Worm (Caenorhabditis elegans): ENCODE results near the gene spk-1.
A peak's percentile ranks its signal among the peaks of the same experiment; 100 is the strongest.

The spk-1 gene

DNA sequence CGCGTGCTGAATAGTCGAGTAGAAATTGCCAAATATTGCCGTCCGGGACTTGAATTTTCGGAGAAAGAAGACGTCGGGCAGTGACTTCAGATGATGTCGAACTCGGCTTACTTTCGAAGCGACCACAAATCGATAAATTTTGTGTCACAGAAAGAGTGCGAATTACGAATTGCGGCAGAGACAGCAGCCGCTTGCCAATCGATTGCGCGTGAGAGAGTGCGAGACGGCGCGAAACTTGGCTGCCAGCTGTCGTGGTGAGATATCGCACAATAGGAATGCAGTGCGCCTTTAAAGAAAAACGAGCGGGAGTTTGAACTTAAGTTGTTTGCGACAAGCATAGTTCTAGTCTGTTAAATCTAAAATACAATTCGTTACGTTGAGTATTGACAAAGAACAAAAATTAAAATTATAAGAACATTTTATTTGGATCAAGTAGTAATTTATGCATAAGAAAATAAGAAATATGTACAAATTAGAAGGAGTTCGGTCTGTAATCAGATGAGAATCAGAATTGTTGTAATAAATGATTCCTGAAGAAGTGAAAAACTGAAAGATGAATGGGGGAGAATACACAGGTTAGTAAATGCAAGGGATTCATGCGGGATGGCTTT, 12.9 kb upstream of the spk-1 start, which contains the start of gene pir-2:
Gene pir-2 (minus strand): TSS at position 218 of the 611 bp plus-strand sequence.
- TF ChIP-seq dmd-4 (tag; optimal IDR thresholded peaks at IDR 0.05; ENCODE audit: borderline replicate concordance) (no peak), C08G9.2 (tag; optimal IDR thresholded peaks at IDR 0.05) (no peak), madf-2 (tag; optimal IDR thresholded peaks at IDR 0.05) (peak; percentile 35), sdc-2 (tag; optimal IDR thresholded peaks at IDR 0.05) (no peak), ceh-34 (tag; optimal IDR thresholded peaks at IDR 0.05) (peak; percentile 75), unc-86 (tag; optimal IDR thresholded peaks at IDR 0.05) (no peak), ceh-18 (tag; optimal IDR thresholded peaks at IDR 0.05) (peak; percentile 67), ceh-31 (tag; optimal IDR thresholded peaks at IDR 0.05) (peak; percentile 77), ama-1 (optimal IDR thresholded peaks at IDR 0.05) (no peak), pat-9 (tag; optimal IDR thresholded peaks at IDR 0.05) (no peak), ceh-22 (tag; optimal IDR thresholded peaks at IDR 0.05) (no peak), fkh-6 (tag; optimal IDR thresholded peaks at IDR 0.05) (no peak), pqm-1 (tag; optimal IDR thresholded peaks at IDR 0.05) (no peak), nfya-1 (tag; optimal IDR thresholded peaks at IDR 0.05) (peak; percentile 92), pax-1 (tag; optimal IDR thresholded peaks at IDR 0.05) (peak; percentile 52), ztf-16 (tag; optimal IDR thresholded peaks at IDR 0.05) (no peak), sox-4 (tag; optimal IDR thresholded peaks at IDR 0.05) (no peak), hlh-6 (tag; optimal IDR thresholded peaks at IDR 0.05) (no peak), fax-1 (tag; optimal IDR thresholded peaks at IDR 0.05) (no peak), hlh-30 (tag; optimal IDR thresholded peaks at IDR 0.05; ENCODE audit: insufficient read depth) (peak; percentile 72), pros-1 (tag; optimal IDR thresholded peaks at IDR 0.05) (peak; percentile 21), ceh-48 (tag; optimal IDR thresholded peaks at IDR 0.05) (peak; percentile 99), gmeb-2 (tag; optimal IDR thresholded peaks at IDR 0.05) (no peak), ceh-30 (tag; optimal IDR thresholded peaks at IDR 0.05) (peak; percentile 64), fkh-10 (GFP tag; optimal IDR thresholded peaks at IDR 0.05) (no peak), T23F11.4 (GFP tag; optimal IDR thresholded peaks at IDR 0.05) (no peak), unc-42 (tag; optimal IDR thresholded peaks at IDR 0.05) (peak; percentile 64), ahr-1 (tag; optimal IDR thresholded peaks at IDR 0.05) (no peak), pha-2 (tag; optimal IDR thresholded peaks at IDR 0.05) (peak; percentile 21), hlh-8 (tag; optimal IDR thresholded peaks at IDR 0.05) (peak; percentile 60), unc-55 (GFP tag; optimal IDR thresholded peaks at IDR 0.05) (peak; percentile 65), ceh-6 (GFP tag; optimal IDR thresholded peaks at IDR 0.05) (no peak), ref-2 (tag; optimal IDR thresholded peaks at IDR 0.05) (no peak), C38D4.7 (GFP tag; optimal IDR thresholded peaks at IDR 0.05) (no peak), pag-3 (tag; optimal IDR thresholded peaks at IDR 0.05; ENCODE audit: borderline replicate concordance) (no peak), npax-4 (tag; optimal IDR thresholded peaks at IDR 0.05) (no peak), ets-4 (tag; optimal IDR thresholded peaks at IDR 0.05) (peak; percentile 19), nhr-11 (tag; optimal IDR thresholded peaks at IDR 0.05) (no peak), syd-9 (tag; optimal IDR thresholded peaks at IDR 0.05) (no peak), pha-4 (tag; optimal IDR thresholded peaks at IDR 0.05) (no peak), ceh-24 (tag; optimal IDR thresholded peaks at IDR 0.05) (no peak), odd-2 (tag; optimal IDR thresholded peaks at IDR 0.05) (no peak), zip-5 (tag; optimal IDR thresholded peaks at IDR 0.05) (no peak), hlh-15 (tag; optimal IDR thresholded peaks at IDR 0.05) (no peak), ceh-2 (tag; optimal IDR thresholded peaks at IDR 0.05) (peak; percentile 1), ceh-45 (GFP tag; IDR thresholded peaks at IDR 0.05) (no peak), rnt-1 (tag; optimal IDR thresholded peaks at IDR 0.05) (peak; percentile 64), ttx-3 (tag; optimal IDR thresholded peaks at IDR 0.05) (no peak), lim-6 (tag; optimal IDR thresholded peaks at IDR 0.05) (no peak), ceh-19 (GFP tag; optimal IDR thresholded peaks at IDR 0.05) (no peak), tbx-7 (tag; optimal IDR thresholded peaks at IDR 0.05) (no peak), tbx-2 (tag; optimal IDR thresholded peaks at IDR 0.05) (peak; percentile 82), hlh-13 (GFP tag; optimal IDR thresholded peaks at IDR 0.05) (no peak), ceh-14 (tag; optimal IDR thresholded peaks at IDR 0.05) (no peak)
